Fruit fly (Drosophila melanogaster) whole organism, wandering third instar larva: ENCODE data around the gene nub.

Experiments
- CG9705 ChIP-seq: fragments of 200-800 bp; sonication (Bioruptor generic); optimal IDR thresholded peaks from 2 replicates; lab custom pipeline; 2018; ENCODE audit warnings: missing biosample characterization, mild to moderate bottlenecking, missing genetic modification characterization
- CrebA ChIP-seq: fragments of 200-800 bp; sonication (Bioruptor generic); optimal IDR thresholded peaks from 2 replicates; lab custom pipeline; 2016; ENCODE audit warnings: missing biosample characterization, mild to moderate bottlenecking, missing genetic modification characterization, borderline replicate concordance
- Dfd ChIP-seq: fragments of >200 bp; optimal IDR thresholded peaks from 2 replicates; lab custom pipeline; 2017; ENCODE audit warnings: missing biosample characterization, missing genetic modification characterization
- Dif ChIP-seq: fragments of 200-275, 200-300 bp; sonication (Bioruptor generic); optimal IDR thresholded peaks from 2 replicates; lab custom pipeline; 2018; ENCODE audit warnings: missing biosample characterization, missing genetic modification characterization; ENCODE audit not compliant: partially characterized antibody
- GATAd ChIP-seq: sonication (Bioruptor generic); optimal IDR thresholded peaks from 2 replicates; lab custom pipeline; 2016; ENCODE audit warnings: missing biosample characterization, missing genetic modification characterization
- HLH106 ChIP-seq: fragments of 200-800 bp; optimal IDR thresholded peaks from 3 replicates; lab custom pipeline; 2019; ENCODE audit warnings: missing biosample characterization, mild to moderate bottlenecking, missing genetic modification characterization, moderate library complexity
- Hnf4 ChIP-seq: fragments of 200-800 bp; sonication (Bioruptor generic); optimal IDR thresholded peaks from 2 replicates; lab custom pipeline; 2016; ENCODE audit warnings: missing biosample characterization, mild to moderate bottlenecking, missing genetic modification characterization
- Hr78 ChIP-seq: fragments of >200 bp; optimal IDR thresholded peaks from 2 replicates; lab custom pipeline; 2017; ENCODE audit warnings: missing biosample characterization, missing genetic modification characterization
- Jra ChIP-seq: sonication (Bioruptor generic); optimal IDR thresholded peaks from 2 replicates; lab custom pipeline; 2016; ENCODE audit warnings: missing biosample characterization, missing genetic modification characterization
- Mio ChIP-seq: sonication (Bioruptor generic); optimal IDR thresholded peaks from 2 replicates; lab custom pipeline; 2016; ENCODE audit warnings: missing biosample characterization, missing genetic modification characterization
- Myc ChIP-seq: fragments of >200 bp; optimal IDR thresholded peaks from 2 replicates; lab custom pipeline; 2017
- N ChIP-seq: fragments of >200 bp; optimal IDR thresholded peaks from 2 replicates; lab custom pipeline; 2018; ENCODE audit warnings: missing biosample characterization, missing external identifiers, missing genetic modification characterization
- OdsH ChIP-seq: fragments of 200-800 bp; sonication (Bioruptor generic); optimal IDR thresholded peaks from 2 replicates; lab custom pipeline; 2016; ENCODE audit warnings: missing biosample characterization, mild to moderate bottlenecking, missing genetic modification characterization
- Rel ChIP-seq, 2 experiments: fragments of 200-800 bp; sonication (Bioruptor generic) in 1 of 2; optimal IDR thresholded peaks; 2 replicates in 1 of 2; 3 replicates in 1 of 2; lab custom pipeline; 2016 to 2019; ENCODE audit warnings: mild to moderate bottlenecking in 2 of 2, missing biosample characterization in 2 of 2, missing genetic modification characterization in 2 of 2, moderate library complexity in 1 of 2
- Sp1 ChIP-seq: fragments of 200-800 bp; sonication (Bioruptor generic); optimal IDR thresholded peaks from 3 replicates; lab custom pipeline; 2019; ENCODE audit warnings: missing biosample characterization, mild to moderate bottlenecking, missing genetic modification characterization, moderate library complexity
- Vsx2 ChIP-seq: fragments of 200-300, 225-300 bp; sonication (Bioruptor generic); optimal IDR thresholded peaks from 2 replicates; lab custom pipeline; 2018; ENCODE audit warnings: missing biosample characterization, missing genetic modification characterization; ENCODE audit not compliant: partially characterized antibody
- br ChIP-seq: fragments of 200-800 bp; sonication (Bioruptor generic); optimal IDR thresholded peaks from 2 replicates; lab custom pipeline; 2016; ENCODE audit warnings: missing biosample characterization, missing genetic modification characterization
- brk ChIP-seq: fragments of 200-800 bp; sonication (Bioruptor generic); optimal IDR thresholded peaks from 2 replicates; lab custom pipeline; 2016; ENCODE audit warnings: missing biosample characterization, mild to moderate bottlenecking, missing genetic modification characterization
- dl ChIP-seq, 2 experiments: fragments of 175-275, 200-275 bp in 1 of 2; fragments of 200-275 bp in 1 of 2; sonication (Bioruptor generic); optimal IDR thresholded peaks; lab custom pipeline; 2018; ENCODE audit warnings: mild to moderate bottlenecking in 2 of 2, missing biosample characterization in 2 of 2, missing genetic modification characterization in 2 of 2, moderate library complexity in 2 of 2; ENCODE audit not compliant: partially characterized antibody in 2 of 2, insufficient read depth in 1 of 2
- dmrt93B ChIP-seq: fragments of 200-800 bp; sonication (Bioruptor generic); optimal IDR thresholded peaks from 2 replicates; lab custom pipeline; 2018; ENCODE audit warnings: missing biosample characterization, mild to moderate bottlenecking, missing genetic modification characterization
- dsf ChIP-seq: sonication (Bioruptor generic); optimal IDR thresholded peaks from 2 replicates; lab custom pipeline; 2016; ENCODE audit warnings: missing biosample characterization, missing genetic modification characterization, borderline replicate concordance
- ey ChIP-seq: fragments of 200-800 bp; sonication (Bioruptor generic); optimal IDR thresholded peaks from 2 replicates; lab custom pipeline; 2016; ENCODE audit warnings: missing biosample characterization, missing genetic modification characterization
- foxo ChIP-seq, 2 experiments: fragments of 200-800 bp; sonication (Bioruptor generic); optimal IDR thresholded peaks; 2 replicates in 1 of 2; 3 replicates in 1 of 2; lab custom pipeline; 2016 to 2017; ENCODE audit warnings: missing biosample characterization in 2 of 2, missing genetic modification characterization in 2 of 2
- fru ChIP-seq: fragments of 200-800 bp; sonication (Bioruptor generic); optimal IDR thresholded peaks from 3 replicates; lab custom pipeline; 2016; ENCODE audit warnings: missing biosample characterization, mild to moderate bottlenecking, missing genetic modification characterization
- h ChIP-seq: fragments of 200-800 bp; sonication (Bioruptor generic); optimal IDR thresholded peaks from 3 replicates; lab custom pipeline; 2016; ENCODE audit warnings: missing biosample characterization, mild to moderate bottlenecking, missing genetic modification characterization
- jim ChIP-seq: fragments of 175-275, 200-325 bp; sonication (Bioruptor generic); optimal IDR thresholded peaks from 2 replicates; lab custom pipeline; 2016; ENCODE audit warnings: missing biosample characterization, mild to moderate bottlenecking, missing genetic modification characterization
- lola ChIP-seq: fragments of >200 bp; optimal IDR thresholded peaks from 2 replicates; lab custom pipeline; 2017; ENCODE audit warnings: missing biosample characterization, missing genetic modification characterization
- psq ChIP-seq: fragments of 200-800 bp; sonication (Bioruptor generic); optimal IDR thresholded peaks from 3 replicates; lab custom pipeline; 2017; ENCODE audit warnings: missing biosample characterization, mild to moderate bottlenecking, missing genetic modification characterization, moderate library complexity
- rgr ChIP-seq: fragments of 200-800 bp; sonication (Bioruptor generic); optimal IDR thresholded peaks from 3 replicates; lab custom pipeline; 2016; ENCODE audit warnings: missing biosample characterization, mild to moderate bottlenecking, missing genetic modification characterization
- sage ChIP-seq: fragments of 200-800 bp; sonication (Bioruptor generic); optimal IDR thresholded peaks from 2 replicates; lab custom pipeline; 2016; ENCODE audit warnings: missing biosample characterization, mild to moderate bottlenecking, missing genetic modification characterization
- sv ChIP-seq: fragments of 200-800 bp; sonication (Bioruptor generic); optimal IDR thresholded peaks from 3 replicates; lab custom pipeline; 2016; ENCODE audit warnings: missing biosample characterization, missing genetic modification characterization
- tai ChIP-seq: sonication (Bioruptor generic); optimal IDR thresholded peaks from 2 replicates; lab custom pipeline; 2016; ENCODE audit warnings: missing biosample characterization, missing genetic modification characterization
- usp ChIP-seq: fragments of >200 bp; optimal IDR thresholded peaks from 2 replicates; lab custom pipeline; 2017; ENCODE audit warnings: missing biosample characterization, missing genetic modification characterization
- woc ChIP-seq: sonication (Bioruptor generic); optimal IDR thresholded peaks from 2 replicates; lab custom pipeline; 2016; ENCODE audit warnings: missing biosample characterization, mild to moderate bottlenecking, missing genetic modification characterization

nub gene

dm6 chr2L:12588846-12589490 lies 1.5 kb downstream of the nub start:
- TF ChIP-seq Hnf4 (GFP tag; lab: Kevin White, UChicago) (peak; percentile 2), br (GFP tag; lab: Kevin White, UChicago) (no peak)

dm6 chr2L:12589941-12590340 lies 2.5 kb downstream of the nub start:
- no peak for TF ChIP-seq Rel (GFP tag; optimal IDR thresholded peaks at IDR 0.05; lab: Kevin White, UChicago)
- TF ChIP-seq Rel (tag; optimal IDR thresholded peaks at IDR 0.05; lab: Kevin White, UChicago): peak; percentile 41
- no peak for TF ChIP-seq Mio (GFP tag; lab: Kevin White, UChicago)

dm6 chr2L:12593445-12594413 lies 6.3 kb downstream of the nub start:
- TF ChIP-seq lola (GFP tag; lab: Kevin White, UChicago) (no peak), Dfd (GFP tag; lab: Kevin White, UChicago) (peak; percentile 78), Vsx2 (GFP tag; lab: Kevin White, UChicago) (peak; percentile 96)

dm6 chr2L:12595774-12596173 lies 8.3 kb downstream of the nub start:
- TF ChIP-seq sage (GFP tag; lab: Kevin White, UChicago) (no peak), GATAd (GFP tag; lab: Kevin White, UChicago) (no peak), brk (GFP tag; lab: Kevin White, UChicago) (no peak), dsf (GFP tag; lab: Kevin White, UChicago) (no peak)

- no peak for TF ChIP-seq sv
- TF ChIP-seq CrebA (GFP tag; lab: Kevin White, UChicago): no peak
- TF ChIP-seq Dif (GFP tag; lab: Kevin White, UChicago): no peak
- no peak for TF ChIP-seq Vsx2 (GFP tag; lab: Kevin White, UChicago)
- TF ChIP-seq lola (GFP tag; lab: Kevin White, UChicago): no peak
- no peak for TF ChIP-seq tai (GFP tag; lab: Kevin White, UChicago)
- TF ChIP-seq jim (GFP tag; lab: Kevin White, UChicago): no peak
- TF ChIP-seq psq (GFP tag; lab: Kevin White, UChicago): peak; percentile 43
- peak; percentile 44 for TF ChIP-seq ey (GFP tag; lab: Kevin White, UChicago)
- peak; percentile 46 for TF ChIP-seq h (GFP tag; lab: Kevin White, UChicago)
- TF ChIP-seq CG9705 (GFP tag; lab: Kevin White, UChicago): no peak
- TF ChIP-seq brk (GFP tag; lab: Kevin White, UChicago): no peak
- TF ChIP-seq Dfd (GFP tag; lab: Kevin White, UChicago): no peak
- no peak for TF ChIP-seq N (GFP tag; lab: Kevin White, UChicago)
- no peak for TF ChIP-seq sage (GFP tag; lab: Kevin White, UChicago)
- no peak for TF ChIP-seq rgr (GFP tag; lab: Kevin White, UChicago)
- TF ChIP-seq Hr78 (GFP tag; lab: Kevin White, UChicago): no peak
- TF ChIP-seq HLH106 (tag; lab: Kevin White, UChicago): peak; percentile 39
- no peak for TF ChIP-seq dsf (GFP tag; lab: Kevin White, UChicago)
- TF ChIP-seq br (GFP tag; lab: Kevin White, UChicago): peak; percentile 43
- TF ChIP-seq foxo (GFP tag; optimal IDR thresholded peaks at IDR 0.05; lab: Kevin White, UChicago): peak in 1 of 2 experiments; percentile 59
- TF ChIP-seq Rel (GFP tag; optimal IDR thresholded peaks at IDR 0.05; lab: Kevin White, UChicago): no peak
- no peak for TF ChIP-seq Rel (tag; optimal IDR thresholded peaks at IDR 0.05; lab: Kevin White, UChicago)
- TF ChIP-seq Jra (GFP tag; lab: Kevin White, UChicago): no peak
- no peak for TF ChIP-seq dl (GFP tag; optimal IDR thresholded peaks at IDR 0.05; lab: Kevin White, UChicago; ENCODE audit: insufficient read depth in 1 of 2, partially characterized antibody in 2 of 2)
- TF ChIP-seq usp (GFP tag; lab: Kevin White, UChicago): no peak
- peak; percentile 68 for TF ChIP-seq woc (GFP tag; lab: Kevin White, UChicago)
- no peak for TF ChIP-seq GATAd (GFP tag; lab: Kevin White, UChicago)
- TF ChIP-seq dmrt93B (GFP tag; lab: Kevin White, UChicago): peak; percentile 20
- no peak for TF ChIP-seq Myc (lab: Kevin White, UChicago)
- TF ChIP-seq OdsH (GFP tag; lab: Kevin White, UChicago): peak; percentile 58
- TF ChIP-seq fru (GFP tag; lab: Kevin White, UChicago): peak; percentile 62
- TF ChIP-seq Sp1 (GFP tag; lab: Kevin White, UChicago): peak; percentile 40
Measured at dm6 chr2L:12598012-12598411, 10.6 kb downstream of the nub start.
